Worm (Caenorhabditis elegans): ENCODE data around the gene B0393.5.

DNA sequence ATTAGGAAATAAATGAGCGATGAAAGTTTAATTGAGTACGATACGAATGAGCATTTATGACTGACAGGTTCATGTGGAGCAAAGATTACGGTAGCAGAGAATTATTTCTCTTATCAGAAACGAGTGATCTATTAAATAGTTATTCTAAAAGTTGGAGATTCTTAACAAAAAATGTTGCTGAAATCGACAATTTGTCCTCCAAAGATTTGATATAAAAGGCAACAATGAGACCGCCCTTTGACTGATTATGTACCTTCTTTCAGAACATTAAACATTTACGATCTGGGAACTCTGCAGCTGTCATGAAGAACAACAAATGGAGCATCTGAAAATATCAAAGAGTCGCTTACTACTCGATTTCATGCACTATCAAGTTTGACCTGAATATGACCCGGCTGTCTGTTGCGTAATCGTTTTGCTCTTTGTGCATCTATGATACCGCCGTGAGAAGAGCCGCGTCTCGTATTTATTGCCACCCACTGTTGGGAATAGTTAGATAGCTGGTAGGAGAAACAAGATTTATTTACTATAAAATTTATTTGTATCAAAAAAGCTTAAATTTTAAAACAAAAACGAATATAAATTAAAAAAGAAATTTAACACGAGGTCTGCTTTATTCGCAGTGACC is 44.1 kb downstream of the B0393.5 start, which contains the start of gene pal-1:
- no peak for TF ChIP-seq unc-62 (GFP tag; optimal IDR thresholded peaks at IDR 0.05 in 1 of 2)
- TF ChIP-seq unc-62 (tag; optimal IDR thresholded peaks at IDR 0.05) = no peak
- TF ChIP-seq lin-15B (tag; optimal IDR thresholded peaks at IDR 0.05) = no peak
- TF ChIP-seq nhr-6 (tag; optimal IDR thresholded peaks at IDR 0.05) = no peak
- TF ChIP-seq lin-39 (tag; optimal IDR thresholded peaks at IDR 0.05) = no peak
- TF ChIP-seq ceh-28 (tag; optimal IDR thresholded peaks at IDR 0.05) = no peak

All from whole organism, L4 larva.